Worm (Caenorhabditis elegans) whole organism, L4/young adult: Measurements from ENCODE around the gene fbxb-111.

ENCODE experiments used
- W03F9.2 ChIP-seq: fragments of 150-350 bp; optimal IDR thresholded peaks from 2 replicates; lab custom pipeline; 2014; ENCODE audit warnings: missing biosample characterization, missing genetic modification characterization
- dao-5 ChIP-seq: sonication (generic microtip); optimal IDR thresholded peaks from 2 replicates; lab custom pipeline; 2016; ENCODE audit warnings: missing genotype, missing genetic modification characterization, moderate library complexity, missing compliant biosample characterization
- him-1 ChIP-seq: sonication (generic microtip); optimal IDR thresholded peaks from 2 replicates; lab custom pipeline; 2016; ENCODE audit warnings: missing genotype, missing genetic modification reagents, missing genetic modification characterization, missing compliant biosample characterization

The fbxb-111 gene

DNA sequence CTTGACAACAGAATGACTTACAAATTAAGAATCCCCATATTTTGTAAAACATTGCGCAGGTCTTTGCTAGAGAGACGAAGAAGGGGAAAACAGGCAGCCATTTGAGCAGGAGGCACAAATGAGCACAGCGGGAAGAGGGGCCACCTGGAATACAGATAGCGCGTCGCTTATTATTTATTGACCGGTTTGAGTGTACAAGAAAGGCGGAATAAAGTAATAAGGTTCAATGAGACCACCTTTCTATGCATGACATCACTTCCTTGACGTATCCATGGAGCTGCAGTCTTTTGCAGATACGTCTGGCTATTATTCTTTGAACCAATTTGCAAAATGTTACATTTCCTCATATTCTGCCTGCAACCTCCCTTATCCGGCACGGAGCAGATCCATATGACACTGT is at the start of gene fbxb-111:
fbxb-111 (minus strand) TSS at position 101 of the 400 bp plus-strand sequence.
- no peak for TF ChIP-seq W03F9.2 (tag; lab: Kevin White, UChicago)
- TF ChIP-seq dao-5, result no peak
- no peak for TF ChIP-seq him-1 (tag; lab: Kevin White, UChicago)

DNA sequence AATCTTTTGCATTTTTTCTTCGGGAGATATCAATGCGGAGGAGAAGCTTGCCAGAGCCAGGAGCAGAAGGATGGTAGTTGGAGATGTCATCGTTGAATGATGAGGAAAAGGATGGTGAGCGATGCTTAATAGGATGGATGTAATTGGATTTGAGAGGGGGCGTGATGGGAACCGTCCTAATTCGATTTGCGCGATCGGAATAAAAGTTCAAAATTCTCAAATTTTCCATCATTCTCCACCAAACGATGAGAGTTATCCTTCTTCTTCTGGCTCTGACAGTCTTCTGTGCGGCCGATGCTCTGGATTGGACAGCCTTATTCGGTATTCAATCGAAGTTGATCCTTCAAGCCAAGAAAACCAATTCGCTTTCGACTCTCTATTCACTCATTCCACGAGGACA is 49.4 kb upstream of the fbxb-111 start, which contains the start of the genes K12H6.4 and K12H6.9:
K12H6.4 (minus strand) TSS at position 101 of the 400 bp plus-strand sequence.
K12H6.9 (plus strand) TSS at position 236 of the 400 bp plus-strand sequence.
- TF ChIP-seq him-1 (tag; lab: Kevin White, UChicago), result no peak
- TF ChIP-seq W03F9.2 (tag; lab: Kevin White, UChicago), result no peak
- no peak for TF ChIP-seq dao-5

DNA sequence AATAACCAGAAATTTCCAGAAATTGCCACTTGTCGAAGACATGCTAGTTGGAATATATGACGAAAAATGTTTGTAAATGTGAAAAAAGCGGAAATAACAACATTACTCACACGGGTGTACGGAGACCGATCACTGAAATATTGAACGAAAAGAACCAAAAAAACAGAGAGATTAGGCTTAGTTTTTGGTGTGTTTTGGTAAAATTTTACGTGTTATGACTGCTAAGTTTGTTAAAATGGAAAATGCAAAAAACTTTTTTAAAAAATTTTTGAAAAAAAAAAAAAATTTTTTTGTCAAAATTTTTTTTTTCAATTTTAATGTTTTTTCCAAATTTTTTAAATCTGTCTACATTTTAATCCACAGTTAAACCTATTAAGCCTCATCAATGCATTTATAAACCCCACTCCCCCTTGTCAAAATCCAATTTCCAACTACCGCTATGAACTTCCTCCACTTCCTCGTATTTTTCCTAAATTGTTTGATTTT is 47.7 kb upstream of the fbxb-111 start, which contains the start of the genes fut-4 and K12H6.10:
fut-4 (minus strand) TSS at position 101 of the 486 bp plus-strand sequence.
K12H6.10 (plus strand) TSS at position 436 of the 486 bp plus-strand sequence.
- TF ChIP-seq dao-5, result no peak
- TF ChIP-seq him-1 (tag; lab: Kevin White, UChicago), result no peak
- TF ChIP-seq W03F9.2 (tag; lab: Kevin White, UChicago), result no peak

DNA sequence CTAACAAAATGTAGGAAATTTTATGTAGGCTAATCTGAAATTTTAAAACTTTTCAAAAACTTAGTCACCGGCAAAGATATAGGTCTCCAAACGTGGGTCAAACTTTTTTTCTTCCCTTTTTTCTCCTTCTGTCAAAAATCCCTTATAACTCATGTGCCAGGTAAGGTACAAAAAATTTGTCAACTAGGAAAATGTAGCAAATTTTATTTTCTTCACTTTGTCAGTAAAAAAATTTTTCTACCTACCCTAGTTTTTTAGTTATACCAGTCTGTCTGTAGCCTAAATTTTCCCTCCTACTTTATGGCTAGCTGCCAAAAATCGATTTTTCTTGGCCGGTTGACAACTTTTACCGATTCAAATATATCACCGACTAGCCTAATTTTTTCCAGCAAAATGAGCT is 41.9 kb upstream of the fbxb-111 start, which contains the start of gene set-13:
set-13 (plus strand) TSS at position 301 of the 400 bp plus-strand sequence.
- TF ChIP-seq W03F9.2 (tag; lab: Kevin White, UChicago), result no peak
- TF ChIP-seq dao-5, result no peak
- TF ChIP-seq him-1 (tag; lab: Kevin White, UChicago), result no peak

DNA sequence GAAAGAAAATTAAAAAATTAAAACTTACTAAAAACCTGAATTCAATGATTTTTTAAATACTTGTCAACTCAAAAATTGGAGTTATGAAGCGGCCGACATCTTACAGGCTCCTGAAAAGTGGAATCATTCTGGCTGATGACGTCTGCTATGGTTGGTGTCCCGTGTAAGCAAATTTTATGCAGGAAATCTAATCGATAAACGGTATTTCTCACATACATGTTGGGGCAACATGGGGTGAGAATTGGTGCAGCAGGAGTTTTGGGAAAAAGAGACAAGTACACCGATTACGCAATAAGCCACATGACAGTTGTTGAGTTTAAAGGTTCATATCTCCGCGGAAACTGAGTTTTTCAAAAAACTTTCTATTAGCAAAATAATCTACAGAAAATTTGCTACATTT is 40.6 kb upstream of the fbxb-111 start, which contains the start of gene K12H6.2:
K12H6.2 (minus strand) TSS at position 101 of the 400 bp plus-strand sequence.
- TF ChIP-seq him-1 (tag; lab: Kevin White, UChicago) (no peak), W03F9.2 (tag; lab: Kevin White, UChicago) (no peak), dao-5 (no peak)

DNA sequence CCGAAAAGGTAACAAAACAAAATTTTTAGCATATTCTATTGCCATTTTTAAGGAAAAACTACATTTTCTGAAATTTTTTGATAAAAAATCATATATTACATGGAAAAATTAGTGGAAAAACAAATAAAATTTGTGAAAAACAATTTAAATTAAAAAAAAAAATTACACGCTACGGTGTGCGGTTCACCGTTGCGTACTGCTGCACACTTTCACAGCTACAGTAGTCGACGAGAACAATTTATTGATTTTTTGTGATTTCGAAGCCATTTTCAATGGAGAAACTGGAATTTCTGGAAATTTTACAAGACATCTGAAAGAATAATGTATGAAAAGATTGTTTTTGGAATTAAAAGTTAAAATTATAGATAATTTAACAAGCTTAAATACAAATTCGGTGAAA is 40.2 kb upstream of the fbxb-111 start:
- TF ChIP-seq W03F9.2 (tag; lab: Kevin White, UChicago) (no peak), him-1 (tag; lab: Kevin White, UChicago) (no peak), dao-5 (no peak)

DNA sequence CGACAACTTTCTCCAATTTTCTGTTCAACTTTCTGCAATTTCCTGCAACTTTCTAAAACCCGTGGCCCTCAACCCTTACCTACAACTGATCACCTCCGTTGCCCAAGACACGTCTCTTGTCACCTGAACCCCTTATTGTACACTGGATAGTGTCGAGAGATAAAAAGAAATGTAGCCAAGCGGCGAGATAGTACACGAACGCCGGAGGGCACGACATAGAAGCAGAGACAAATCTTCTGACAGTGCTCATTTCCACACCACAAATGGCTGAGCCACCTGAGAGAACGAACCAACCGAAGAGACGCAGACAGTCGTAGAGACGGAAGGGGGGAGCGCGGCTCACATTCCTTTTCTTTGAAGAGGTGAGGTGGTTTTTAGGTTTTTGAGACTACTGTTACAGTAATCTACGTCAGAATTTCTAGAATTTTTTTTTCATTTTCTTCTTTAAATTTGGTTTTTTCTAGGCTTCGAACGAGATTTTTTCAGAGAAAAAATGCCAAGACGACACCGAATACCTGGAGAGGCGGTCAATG is 32.9 kb upstream of the fbxb-111 start, which contains the start of gene K12H6.12:
K12H6.12 (plus strand) TSS at position 483 of the 533 bp plus-strand sequence.
- TF ChIP-seq dao-5 (no peak), W03F9.2 (tag; lab: Kevin White, UChicago) (no peak), him-1 (tag; lab: Kevin White, UChicago) (no peak)

DNA sequence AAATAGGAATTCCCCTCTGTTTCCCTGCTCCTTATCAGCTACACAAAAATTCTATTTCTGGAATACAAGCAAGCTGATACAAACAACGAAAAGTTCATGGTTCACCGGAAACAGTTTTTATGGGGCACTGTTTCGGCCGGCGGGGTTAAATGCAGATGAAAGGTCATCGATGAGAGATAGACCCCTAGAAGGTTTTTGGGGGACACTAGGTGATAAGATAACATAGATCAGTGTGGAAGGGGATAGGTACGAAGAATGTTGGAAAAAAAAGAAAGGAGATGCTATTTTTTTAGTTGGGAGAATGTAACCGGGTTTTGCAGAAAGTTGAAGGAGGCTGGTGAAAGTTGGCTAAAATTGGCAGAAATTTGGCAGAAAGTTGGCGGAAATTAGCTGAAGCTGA is 30.8 kb upstream of the fbxb-111 start:
- TF ChIP-seq dao-5 (no peak), W03F9.2 (tag; lab: Kevin White, UChicago) (no peak), him-1 (tag; lab: Kevin White, UChicago) (no peak)

DNA sequence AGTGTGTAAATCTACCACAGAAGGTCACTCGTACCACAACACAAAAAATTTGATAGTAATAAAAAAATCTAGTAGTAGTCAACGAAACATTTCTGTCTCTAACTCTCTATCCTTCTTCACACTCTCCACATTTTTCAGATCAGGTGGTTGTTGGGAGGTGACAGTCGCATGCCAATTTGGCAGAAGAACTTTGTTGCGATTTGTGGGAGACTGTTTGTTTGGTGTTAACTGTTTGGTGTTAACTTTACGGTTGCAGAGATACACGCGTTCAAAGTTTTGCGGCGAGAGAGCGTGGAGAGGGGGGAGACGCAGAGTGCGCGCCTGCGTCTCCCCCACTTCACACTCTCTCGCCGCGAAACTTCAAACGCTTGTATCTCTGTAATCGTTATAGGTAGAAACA is 30.1 kb upstream of the fbxb-111 start:
- TF ChIP-seq him-1 (tag; lab: Kevin White, UChicago) (no peak), dao-5 (no peak), W03F9.2 (tag; lab: Kevin White, UChicago) (no peak)

DNA sequence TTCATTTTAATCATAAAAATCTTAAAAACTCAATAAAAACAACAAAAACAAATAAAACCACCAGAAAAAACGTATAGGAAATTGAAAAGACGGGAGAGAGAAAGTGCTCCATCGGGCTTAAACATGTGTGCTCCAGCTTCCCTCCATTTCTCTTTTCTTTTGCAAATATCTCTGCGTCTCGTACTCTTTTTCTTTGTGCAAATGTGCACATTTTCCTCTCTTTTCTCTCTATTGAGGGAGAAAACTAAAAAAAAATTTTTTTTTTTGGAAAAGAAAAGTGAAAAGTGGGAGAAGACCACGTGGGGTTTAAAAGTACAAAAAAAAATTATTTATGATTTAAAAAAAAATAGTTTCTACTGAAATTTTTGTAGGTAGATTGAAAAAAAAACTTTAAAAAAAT is 29.4 kb upstream of the fbxb-111 start:
- no peak for TF ChIP-seq dao-5
- TF ChIP-seq W03F9.2 (tag; lab: Kevin White, UChicago), result no peak
- TF ChIP-seq him-1 (tag; lab: Kevin White, UChicago), result no peak

DNA sequence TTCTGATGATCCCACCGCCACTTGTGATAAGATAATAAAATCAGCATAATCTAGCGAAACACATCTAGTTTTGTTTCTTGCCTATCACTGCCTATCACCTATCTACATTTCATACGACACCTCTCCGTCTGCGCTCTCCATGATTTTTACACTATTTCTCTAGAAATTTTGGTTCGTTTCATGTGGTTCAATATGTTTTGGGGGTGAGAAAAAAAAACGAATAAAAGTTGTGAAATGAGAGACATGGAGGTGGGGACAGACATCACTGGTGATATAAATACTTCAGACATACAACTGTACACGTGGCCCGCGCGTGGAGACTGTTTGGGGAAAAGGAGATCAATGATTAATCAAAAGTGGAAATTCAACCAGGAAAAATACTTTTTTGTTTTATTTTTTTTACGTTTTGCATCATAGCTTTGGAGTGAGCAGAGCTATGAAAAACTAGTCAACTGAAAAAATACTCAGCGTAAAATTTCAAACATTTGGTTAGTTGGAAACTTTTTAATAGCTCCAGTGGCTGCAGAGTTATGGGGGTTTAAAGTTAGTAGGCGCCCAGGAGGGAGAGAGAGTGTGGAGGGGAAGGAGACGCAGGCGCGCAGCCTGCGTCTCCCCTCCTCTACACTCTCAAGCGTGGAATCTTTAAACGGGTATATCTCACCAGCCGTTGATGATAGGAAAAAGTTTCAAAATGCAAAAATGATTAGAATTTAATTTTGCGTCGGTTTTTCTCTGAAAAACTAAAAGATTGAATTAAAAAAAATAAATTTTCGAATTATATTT is 28.2 kb upstream of the fbxb-111 start:
- TF ChIP-seq him-1 (tag; lab: Kevin White, UChicago) (no peak), dao-5 (no peak), W03F9.2 (tag; lab: Kevin White, UChicago) (no peak)

DNA sequence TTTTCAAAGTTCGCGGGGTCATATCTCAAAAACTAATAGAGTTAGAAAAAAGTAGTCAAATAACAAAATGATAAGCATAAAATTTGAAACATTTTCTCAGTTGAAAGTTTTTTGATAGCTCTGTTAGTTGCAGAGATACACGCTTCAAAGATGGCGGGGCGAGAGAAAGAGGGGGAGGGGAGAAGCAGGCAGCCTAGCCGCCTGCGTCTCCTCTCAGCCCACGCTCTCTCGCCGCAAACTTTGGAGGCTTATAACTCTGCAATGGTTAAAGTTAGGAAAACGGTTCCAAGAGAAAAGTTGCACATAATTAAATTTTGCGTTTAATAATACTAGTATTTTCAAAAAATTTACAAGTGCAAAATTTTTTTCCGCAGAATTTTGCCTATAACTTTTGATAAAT is 27.0 kb upstream of the fbxb-111 start:
- TF ChIP-seq dao-5 (no peak), W03F9.2 (tag; lab: Kevin White, UChicago) (no peak)

DNA sequence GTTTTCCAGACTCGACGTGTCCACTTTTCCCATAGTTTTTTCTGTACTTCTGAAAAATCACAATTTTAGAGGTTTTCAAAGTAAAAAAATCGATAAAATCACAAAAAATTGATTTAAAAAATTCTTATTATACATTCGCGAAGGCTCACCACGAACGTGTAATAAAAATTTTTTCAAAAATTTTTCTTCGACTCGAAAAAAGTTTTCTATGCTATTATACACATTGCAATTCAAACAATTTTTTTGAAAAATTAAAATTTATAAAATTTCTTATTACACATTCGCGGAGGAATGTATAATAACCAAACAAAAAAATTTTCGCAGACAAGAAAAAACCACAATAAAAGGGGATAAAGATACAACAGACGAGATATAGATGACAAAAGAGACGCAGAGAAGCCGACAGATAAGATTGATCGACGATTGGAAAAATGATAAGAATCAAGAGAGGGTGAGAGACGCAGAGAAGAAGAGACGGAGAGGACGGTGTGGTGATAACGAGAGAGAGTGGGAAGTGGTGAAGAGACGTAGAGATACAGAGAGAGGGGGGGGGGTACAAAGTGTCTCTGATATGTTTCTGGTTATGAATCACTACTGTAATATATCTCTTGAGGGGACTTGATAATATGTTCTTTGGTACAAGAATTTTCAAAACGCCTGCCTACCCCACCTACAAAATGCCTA is 25.9 kb upstream of the fbxb-111 start, which contains the start of gene nhr-119:
nhr-119 (minus strand) TSS at position 51 of the 684 bp plus-strand sequence.
- TF ChIP-seq W03F9.2 (tag; lab: Kevin White, UChicago), result peak; percentile 38
- no peak for TF ChIP-seq dao-5
- TF ChIP-seq him-1 (tag; lab: Kevin White, UChicago), result no peak
